Fruit fly (Drosophila melanogaster): ENCODE results near the gene strat.

The strat gene

DNA sequence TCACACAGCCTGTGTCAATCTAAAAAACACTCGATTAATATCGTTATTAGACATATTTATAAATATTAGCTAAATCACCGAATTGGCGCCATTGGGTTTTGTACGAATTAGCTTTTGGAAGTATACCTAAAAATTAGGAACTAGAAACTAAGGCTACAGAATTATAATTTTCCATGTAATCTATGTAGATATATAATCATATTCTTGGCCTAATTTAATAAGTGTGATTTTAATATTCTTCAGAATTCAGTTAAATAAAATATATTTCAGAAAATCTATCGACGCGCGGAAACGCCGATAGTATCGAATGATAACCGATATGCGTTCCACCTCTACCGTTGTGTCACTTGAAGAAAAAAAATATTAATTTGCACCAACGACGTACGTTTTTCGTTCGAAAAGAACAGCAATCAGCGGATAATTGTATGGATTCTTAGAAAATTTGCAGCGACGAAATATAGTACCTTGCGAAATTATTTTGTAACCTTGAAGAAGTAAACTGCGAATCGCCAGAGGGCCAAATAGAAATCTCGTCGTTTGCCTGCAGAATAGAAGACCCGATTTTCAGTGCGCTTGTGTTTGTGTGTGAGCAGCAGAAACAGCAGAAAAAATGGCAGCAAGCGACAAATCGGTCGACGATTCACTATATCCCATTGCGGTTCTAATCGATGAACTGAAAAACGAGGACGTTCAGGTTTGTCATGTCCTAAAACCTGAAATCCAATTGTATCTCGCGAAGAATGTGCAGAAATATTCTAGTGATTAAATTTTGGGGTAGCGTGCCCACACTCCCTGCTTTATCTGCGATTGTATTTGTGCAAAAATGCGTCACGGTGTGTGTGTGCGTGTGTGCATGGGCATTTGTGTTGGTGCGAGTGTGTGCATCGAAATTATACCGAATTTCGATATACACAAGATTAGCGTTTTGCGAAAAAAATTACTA is 45.8 kb downstream of the strat start, which contains the start of gene Pp2A-29B (continued):
- TF ChIP-seq CG18476 (GFP tag; optimal IDR thresholded peaks at IDR 0.05) = peak; percentile 15
- TF ChIP-seq row (GFP tag; IDR thresholded peaks at IDR 0.05) = peak; percentile 85
- peak; percentile 99 for TF ChIP-seq CG2129 (GFP tag; IDR thresholded peaks at IDR 0.05; ENCODE audit: partially characterized antibody)
- peak; percentile 74 for TF ChIP-seq CG17186 (GFP tag; optimal IDR thresholded peaks at IDR 0.05)
- TF ChIP-seq vfl (GFP tag; optimal IDR thresholded peaks at IDR 0.05) = peak; percentile 32
- peak; percentile 95 for TF ChIP-seq ato (GFP tag; IDR thresholded peaks at IDR 0.05; ENCODE audit: partially characterized antibody)
- peak; percentile 7 for TF ChIP-seq CG17568 (GFP tag; optimal IDR thresholded peaks at IDR 0.05)
- peak; percentile 56 for TF ChIP-seq CG11504 (tag; optimal IDR thresholded peaks at IDR 0.05)
- peak; percentile 56 for TF ChIP-seq CG15601 (tag; optimal IDR thresholded peaks at IDR 0.05)
- peak; percentile 25 for TF ChIP-seq CG7839 (tag; optimal IDR thresholded peaks at IDR 0.05)
- no peak for TF ChIP-seq Nf-YB (GFP tag; optimal IDR thresholded peaks at IDR 0.05)
- peak; percentile 100 for TF ChIP-seq nerfin-1 (tag; optimal IDR thresholded peaks at IDR 0.05)
- TF ChIP-seq CG4424 (GFP tag; optimal IDR thresholded peaks at IDR 0.05) = peak; percentile 38
- TF ChIP-seq Atf3 (GFP tag; optimal IDR thresholded peaks at IDR 0.05) = peak; percentile 0
- TF ChIP-seq HmgZ (tag; optimal IDR thresholded peaks at IDR 0.05) = peak; percentile 27
- TF ChIP-seq CG17829 (tag; optimal IDR thresholded peaks at IDR 0.05) = peak; percentile 53
- TF ChIP-seq CG30403 (GFP tag; optimal IDR thresholded peaks at IDR 0.05) = peak; percentile 19
- peak; percentile 69 for TF ChIP-seq CG4617 (GFP tag; optimal IDR thresholded peaks at IDR 0.05; ENCODE audit: borderline replicate concordance)
- no peak for TF ChIP-seq ranshi (GFP tag; IDR thresholded peaks at IDR 0.05)
- peak; percentile 65 for TF ChIP-seq CG9932 (GFP tag; IDR thresholded peaks at IDR 0.05)
- TF ChIP-seq slou (GFP tag; optimal IDR thresholded peaks at IDR 0.05) = peak; percentile 59
- TF ChIP-seq CG12391 (tag; optimal IDR thresholded peaks at IDR 0.05) = peak; percentile 54
- TF ChIP-seq sd (tag; optimal IDR thresholded peaks at IDR 0.05) = peak; percentile 92
- peak; percentile 100 for TF ChIP-seq Dll (GFP tag; IDR thresholded peaks at IDR 0.05; ENCODE audit: partially characterized antibody)
- TF ChIP-seq BEAF-32 (GFP tag; optimal IDR thresholded peaks at IDR 0.05) = peak; percentile 100
- TF ChIP-seq corto (GFP tag; optimal IDR thresholded peaks at IDR 0.05) = no peak
- TF ChIP-seq Sin3A (optimal IDR thresholded peaks at IDR 0.05) = peak; percentile 32
- peak; percentile 9 for TF ChIP-seq CG15269 (tag; optimal IDR thresholded peaks at IDR 0.05)
- TF ChIP-seq CG2116 (GFP tag; optimal IDR thresholded peaks at IDR 0.05) = peak; percentile 91
- TF ChIP-seq CG2712 (tag; optimal IDR thresholded peaks at IDR 0.05) = peak; percentile 61
- TF ChIP-seq CG9876 (GFP tag; optimal IDR thresholded peaks at IDR 0.05) = no peak
- TF ChIP-seq CG18011 (GFP tag; optimal IDR thresholded peaks at IDR 0.05) = peak; percentile 97
- TF ChIP-seq Ets97D (GFP tag; optimal IDR thresholded peaks at IDR 0.05) = peak; percentile 31
- TF ChIP-seq mam (GFP tag; optimal IDR thresholded peaks at IDR 0.05) = peak; percentile 25
- peak; percentile 52 for TF ChIP-seq gfzf (GFP tag; optimal IDR thresholded peaks at IDR 0.05)
- TF ChIP-seq H15 (GFP tag; IDR thresholded peaks at IDR 0.05) = no peak
- TF ChIP-seq CG7556 (GFP tag; optimal IDR thresholded peaks at IDR 0.05) = no peak
- TF ChIP-seq tin (GFP tag; optimal IDR thresholded peaks at IDR 0.05) = peak; percentile 0
- peak; percentile 29 for TF ChIP-seq zfh2 (GFP tag; optimal IDR thresholded peaks at IDR 0.05)
- TF ChIP-seq CG31365 (tag; optimal IDR thresholded peaks at IDR 0.05) = no peak
- peak; percentile 57 for TF ChIP-seq Dref (GFP tag; IDR thresholded peaks at IDR 0.05)
- peak; percentile 13 for TF ChIP-seq CG8290 (GFP tag; optimal IDR thresholded peaks at IDR 0.05)
- no peak for TF ChIP-seq CG8290 (tag; optimal IDR thresholded peaks at IDR 0.05)
- peak; percentile 93; the same call in 3 of the 4 replicates for TF ChIP-seq chinmo (GFP tag; IDR thresholded peaks at IDR 0.05; ENCODE audit: partially characterized antibody)
- TF ChIP-seq E2f2 (GFP tag; IDR thresholded peaks at IDR 0.05) = peak; percentile 88
- TF ChIP-seq cas (GFP tag; IDR thresholded peaks at IDR 0.05) = no peak
- TF ChIP-seq CG9797 (GFP tag; optimal IDR thresholded peaks at IDR 0.05) = peak; percentile 55
- TF ChIP-seq vvl (GFP tag; IDR thresholded peaks at IDR 0.05) = 0 out of 2 replicates have a peak, but pooled peaks have one; percentile 11

Measured in whole organism, embryonic.